Worm (Caenorhabditis elegans): ENCODE data around the gene K12D12.5.
A peak's percentile ranks its signal among the peaks of the same experiment; 100 is the strongest.

K12D12.5 gene

DNA sequence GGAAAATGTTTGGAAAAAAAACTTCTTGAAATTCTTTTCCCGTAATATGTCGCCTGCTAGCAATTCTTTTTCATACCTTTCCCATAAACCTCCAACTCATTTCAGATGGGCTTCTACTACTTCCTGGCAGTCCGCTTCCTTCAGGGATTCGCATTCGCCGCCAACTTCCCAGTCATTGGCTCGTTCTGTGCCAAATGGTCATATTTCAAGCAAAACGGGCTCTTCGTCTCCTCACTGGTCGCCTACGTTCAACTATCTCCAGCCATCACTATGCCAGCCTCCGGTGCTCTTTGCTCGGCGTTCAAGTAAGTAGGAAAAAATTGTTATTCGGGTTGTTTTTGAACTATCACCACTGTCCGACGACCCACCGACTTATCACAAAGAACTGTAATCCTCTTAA is 16.8 kb upstream of the K12D12.5 start:
- TF ChIP-seq zag-1 (tag; optimal IDR thresholded peaks at IDR 0.05) (no peak), ztf-4 (tag; optimal IDR thresholded peaks at IDR 0.05) (no peak), elt-3 (tag; optimal IDR thresholded peaks at IDR 0.05) (no peak), egl-27 (tag; optimal IDR thresholded peaks at IDR 0.05) (no peak), nhr-23 (tag; optimal IDR thresholded peaks at IDR 0.05) (no peak), ztf-11 (tag; optimal IDR thresholded peaks at IDR 0.05) (no peak), lin-13 (GFP tag; optimal IDR thresholded peaks at IDR 0.05) (no peak), crh-2 (tag; optimal IDR thresholded peaks at IDR 0.05) (no peak), nhr-11 (tag; optimal IDR thresholded peaks at IDR 0.05) (no peak), skn-1 (tag; optimal IDR thresholded peaks at IDR 0.05) (no peak)

DNA sequence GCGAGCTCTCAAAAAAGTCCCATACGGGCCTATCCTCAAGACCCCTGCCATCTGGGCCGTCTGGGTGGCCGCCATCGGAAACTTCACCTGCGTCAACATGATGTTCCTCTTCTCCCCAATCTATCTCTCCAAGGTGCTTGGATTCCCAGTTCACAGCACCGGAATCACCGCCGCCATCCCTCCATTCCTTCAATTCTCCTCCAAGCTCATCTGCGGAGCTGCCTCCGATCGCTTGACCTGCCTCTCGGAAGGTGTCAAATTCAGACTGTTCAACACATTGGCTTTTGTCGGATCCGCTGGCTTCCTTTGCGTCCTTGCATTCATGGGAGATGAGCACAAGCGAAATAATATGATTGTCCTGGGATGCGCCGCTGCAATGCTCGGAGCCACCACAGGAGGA is 15.8 kb upstream of the K12D12.5 start:
- TF ChIP-seq mbf-1 (tag; optimal IDR thresholded peaks at IDR 0.05) (no peak), aly-2 (tag; optimal IDR thresholded peaks at IDR 0.05) (no peak), nhr-6 (tag; optimal IDR thresholded peaks at IDR 0.05) (no peak), skn-1 (tag; optimal IDR thresholded peaks at IDR 0.05) (no peak)

DNA sequence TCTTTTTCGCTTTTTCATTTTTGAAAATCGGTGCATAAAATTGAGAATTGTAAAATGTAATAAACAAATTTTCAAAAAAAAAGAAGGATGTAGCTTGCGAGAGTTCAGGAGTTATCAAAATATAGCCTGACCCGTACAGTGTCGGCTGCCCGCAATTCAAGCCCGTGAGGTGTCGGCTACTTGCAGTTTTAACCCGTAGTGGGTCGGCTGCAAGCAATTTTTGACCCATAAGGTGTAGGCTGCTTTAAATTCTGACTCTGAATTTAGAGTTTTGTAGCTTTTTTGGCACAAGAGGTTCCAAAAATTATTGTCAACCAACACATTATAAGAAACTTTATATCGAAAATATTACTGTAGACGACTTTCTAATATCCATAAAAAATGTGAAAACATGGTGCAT is 14.9 kb upstream of the K12D12.5 start:
- TF ChIP-seq aly-2 (tag; optimal IDR thresholded peaks at IDR 0.05) (no peak), snpc-4 (tag; optimal IDR thresholded peaks at IDR 0.05) (peak; percentile 18), nhr-21 (tag; optimal IDR thresholded peaks at IDR 0.05) (peak; percentile 52), ztf-11 (tag; optimal IDR thresholded peaks at IDR 0.05) (no peak), ama-1 (optimal IDR thresholded peaks at IDR 0.05) (peak; percentile 57)

- peak; percentile 21 for TF ChIP-seq nhr-25 (tag; optimal IDR thresholded peaks at IDR 0.05)
- no peak for TF ChIP-seq unc-39 (tag; optimal IDR thresholded peaks at IDR 0.05)
- TF ChIP-seq ama-1 (optimal IDR thresholded peaks at IDR 0.05): no peak
- peak; percentile 53 for TF ChIP-seq sma-9 (GFP tag; optimal IDR thresholded peaks at IDR 0.05)
- TF ChIP-seq sma-9 (tag; optimal IDR thresholded peaks at IDR 0.05): no peak
- TF ChIP-seq nhr-21 (tag; optimal IDR thresholded peaks at IDR 0.05): peak; percentile 13
Measured at ce11 chrII:11849572-11849971, 11.3 kb upstream of the K12D12.5 start.

- TF ChIP-seq egl-27 (tag; optimal IDR thresholded peaks at IDR 0.05) (peak; percentile 24), nhr-129 (tag; optimal IDR thresholded peaks at IDR 0.05) (no peak), mbf-1 (tag; optimal IDR thresholded peaks at IDR 0.05) (no peak), sma-3 (GFP tag; optimal IDR thresholded peaks at IDR 0.05) (peak; percentile 27), sma-9 (GFP tag; optimal IDR thresholded peaks at IDR 0.05) (peak; percentile 86), sma-9 (tag; optimal IDR thresholded peaks at IDR 0.05) (no peak), nhr-23 (tag; optimal IDR thresholded peaks at IDR 0.05) (no peak), nhr-25 (tag; optimal IDR thresholded peaks at IDR 0.05) (peak; percentile 67), nhr-21 (tag; optimal IDR thresholded peaks at IDR 0.05) (peak; percentile 66), mdl-1 (tag; optimal IDR thresholded peaks at IDR 0.05) (peak in 1 of 2 experiments; percentile 27)
Measured at ce11 chrII:11852191-11852901, 8.5 kb upstream of the K12D12.5 start.

ce11 chrII:11853108-11853507 is 7.7 kb upstream of the K12D12.5 start:
- TF ChIP-seq ama-1 (optimal IDR thresholded peaks at IDR 0.05) (no peak), zag-1 (tag; optimal IDR thresholded peaks at IDR 0.05) (no peak), nhr-129 (tag; optimal IDR thresholded peaks at IDR 0.05) (no peak), mdl-1 (tag; optimal IDR thresholded peaks at IDR 0.05) (no peak), Y55F3AM.14 (GFP tag; optimal IDR thresholded peaks at IDR 0.05) (no peak), snpc-4 (tag; optimal IDR thresholded peaks at IDR 0.05) (no peak), blmp-1 (tag; optimal IDR thresholded peaks at IDR 0.05; ENCODE audit: insufficient read depth) (no peak), lin-39 (tag; optimal IDR thresholded peaks at IDR 0.05) (no peak), mab-5 (tag; optimal IDR thresholded peaks at IDR 0.05) (no peak), lin-11 (tag; optimal IDR thresholded peaks at IDR 0.05) (no peak), F13H6.1 (tag; optimal IDR thresholded peaks at IDR 0.05) (no peak), peb-1 (tag; optimal IDR thresholded peaks at IDR 0.05) (no peak), mbf-1 (tag; optimal IDR thresholded peaks at IDR 0.05) (no peak), ceh-16 (tag; optimal IDR thresholded peaks at IDR 0.05) (no peak), sma-3 (GFP tag; optimal IDR thresholded peaks at IDR 0.05) (no peak), nhr-11 (tag; optimal IDR thresholded peaks at IDR 0.05) (no peak), elt-1 (tag; optimal IDR thresholded peaks at IDR 0.05) (no peak), elt-3 (tag; optimal IDR thresholded peaks at IDR 0.05) (no peak), ceh-82 (tag; optimal IDR thresholded peaks at IDR 0.05) (no peak), ztf-4 (tag; optimal IDR thresholded peaks at IDR 0.05) (no peak)
